Fruit fly (Drosophila melanogaster) whole organism, embryonic: ENCODE results near the gene PNKP.
A peak's percentile ranks its signal among the peaks of the same experiment; 100 is the strongest.

Experiments used
- ATbp ChIP-seq: fragments of 200-800 bp; sonication (Bioruptor generic); optimal IDR thresholded peaks from 2 replicates; lab custom pipeline; 2017; ENCODE audit warnings: missing biosample characterization, mild to moderate bottlenecking, missing genetic modification characterization, missing genetic modification reagents
- Abd-B ChIP-seq: fragments of 200-800 bp; sonication (Bioruptor generic); optimal IDR thresholded peaks from 2 replicates; lab custom pipeline; 2018; ENCODE audit warnings: missing biosample characterization, mild to moderate bottlenecking, missing genetic modification characterization, moderate library complexity
- Adf1 ChIP-seq: fragments of 200-800 bp; sonication (Bioruptor generic); IDR thresholded peaks from 2 replicates; pipeline ENCODE4 v1.3.6; 2022; ENCODE audit warnings: missing biosample characterization, missing genetic modification characterization
- BtbVII ChIP-seq: fragments of 200-800 bp; sonication (Bioruptor generic); optimal IDR thresholded peaks from 3 replicates; lab custom pipeline; 2017; ENCODE audit warnings: missing biosample characterization, mild to moderate bottlenecking, missing genetic modification characterization
- CG11560 ChIP-seq: fragments of 200-800 bp; sonication (Bioruptor generic); IDR thresholded peaks from 3 replicates; pipeline ENCODE4 v1.3.6; 2022; ENCODE audit warnings: missing biosample characterization, missing genetic modification characterization
- CG12104 ChIP-seq: fragments of 200-800 bp; sonication (Bioruptor generic); optimal IDR thresholded peaks from 3 replicates; lab custom pipeline; 2016; ENCODE audit warnings: missing biosample characterization, missing genetic modification characterization
- CG12299 ChIP-seq: fragments of 200-800 bp; sonication (Bioruptor generic); optimal IDR thresholded peaks from 2 replicates; lab custom pipeline; 2018; ENCODE audit warnings: missing biosample characterization, mild to moderate bottlenecking, missing genetic modification characterization
- CG16813 ChIP-seq: fragments of 200-800 bp; sonication (Bioruptor generic); IDR thresholded peaks from 3 replicates; pipeline ENCODE4 v1.3.6; 2022; ENCODE audit warnings: missing biosample characterization, missing genetic modification characterization; ENCODE audit not compliant: partially characterized antibody
- CG16863 ChIP-seq: fragments of 200-800 bp; sonication (Bioruptor generic); optimal IDR thresholded peaks from 3 replicates; lab custom pipeline; 2016; ENCODE audit warnings: missing biosample characterization, missing genetic modification characterization
- CG2199 ChIP-seq: fragments of 200-800 bp; sonication (Bioruptor generic); IDR thresholded peaks from 3 replicates; pipeline ENCODE4 v1.3.6; 2022; ENCODE audit warnings: missing biosample characterization, missing genetic modification characterization
- CG2875 ChIP-seq: fragments of 200-800 bp; sonication (Bioruptor generic); optimal IDR thresholded peaks from 2 replicates; lab custom pipeline; 2017; ENCODE audit warnings: missing biosample characterization, mild to moderate bottlenecking, missing genetic modification characterization, missing genetic modification reagents
- CG33213 ChIP-seq: fragments of 200-800 bp; sonication (Bioruptor generic); optimal IDR thresholded peaks from 3 replicates; lab custom pipeline; 2016; ENCODE audit warnings: missing biosample characterization, missing genetic modification characterization
- CG3726 ChIP-seq: fragments of 200-800 bp; sonication (Bioruptor generic); IDR thresholded peaks from 3 replicates; pipeline ENCODE4, ENCODE4 v1.3.6; 2022; ENCODE audit warnings: missing biosample characterization, missing genetic modification characterization
- CG43689 ChIP-seq: fragments of 200-800 bp; sonication (Bioruptor generic); IDR thresholded peaks from 2 replicates; pipeline ENCODE4 v1.3.6; 2022; ENCODE audit warnings: missing biosample characterization, missing genetic modification characterization
- CG5245 ChIP-seq: fragments of 200-800 bp; sonication (Bioruptor generic); optimal IDR thresholded peaks from 3 replicates; lab custom pipeline; 2016; ENCODE audit warnings: missing biosample characterization, missing genetic modification characterization
- CG7372 ChIP-seq: fragments of 200-800 bp; sonication (Bioruptor generic); IDR thresholded peaks from 2 replicates; pipeline ENCODE4 v1.3.6; 2022; ENCODE audit warnings: missing biosample characterization, missing genetic modification characterization
- CG7839 ChIP-seq: fragments of 200-800 bp; sonication (Bioruptor generic); optimal IDR thresholded peaks from 3 replicates; lab custom pipeline; 2018; ENCODE audit warnings: missing biosample characterization, mild to moderate bottlenecking, missing genetic modification characterization, moderate library complexity
- CG7987 ChIP-seq: fragments of 200-800 bp; sonication (Bioruptor generic); optimal IDR thresholded peaks from 2 replicates; lab custom pipeline; 2018; ENCODE audit warnings: missing biosample characterization, mild to moderate bottlenecking, missing genetic modification characterization, moderate library complexity
- CG8765 ChIP-seq: fragments of 200-800 bp; sonication (Bioruptor generic); IDR thresholded peaks from 2 replicates; pipeline ENCODE4 v1.3.6; 2022; ENCODE audit warnings: missing biosample characterization, missing genetic modification characterization
- CG9876 ChIP-seq: fragments of 200-800 bp; sonication (Bioruptor generic); optimal IDR thresholded peaks from 2 replicates; lab custom pipeline; 2016; ENCODE audit warnings: missing biosample characterization, missing genetic modification characterization
- CkIIα-i1 ChIP-seq: fragments of 200-800 bp; sonication (Bioruptor generic); IDR thresholded peaks from 2 replicates; pipeline ENCODE4 v1.3.6; 2022; ENCODE audit warnings: missing biosample characterization, missing genetic modification characterization
- Deaf1 ChIP-seq: fragments of 200-800 bp; optimal IDR thresholded peaks from 3 replicates; lab custom pipeline; 2019; ENCODE audit warnings: missing biosample characterization, mild to moderate bottlenecking, missing genetic modification characterization, moderate library complexity
- Doc2 ChIP-seq: fragments of 200-800 bp; sonication (Bioruptor generic); IDR thresholded peaks from 2 replicates; pipeline ENCODE4 v1.3.6; 2022; ENCODE audit warnings: missing biosample characterization, missing genetic modification characterization
- Ets65A ChIP-seq: fragments of 200-800 bp; sonication (Bioruptor generic); peaks from one replicate; lab custom pipeline; 2016; ENCODE audit warnings: missing biosample characterization, missing genetic modification characterization
- Gug ChIP-seq: fragments of 200-800 bp; sonication (Bioruptor generic); IDR thresholded peaks from 4 replicates; pipeline ENCODE4 v1.3.6; 2022; ENCODE audit warnings: missing biosample characterization, missing genetic modification characterization
- H15 ChIP-seq: fragments of 200-800 bp; sonication (Bioruptor generic); IDR thresholded peaks from 3 replicates; pipeline ENCODE4 v1.3.6; 2022; ENCODE audit warnings: missing biosample characterization, missing genetic modification characterization
- HLH4C ChIP-seq: fragments of 200-800 bp; sonication (Bioruptor generic); IDR thresholded peaks from 3 replicates; pipeline ENCODE4 v1.3.6; 2022; ENCODE audit warnings: missing biosample characterization, missing genetic modification characterization; ENCODE audit not compliant: partially characterized antibody
- Jarid2 ChIP-seq: fragments of 200-800 bp; sonication (Bioruptor generic); optimal IDR thresholded peaks from 3 replicates; lab custom pipeline; 2017; ENCODE audit warnings: mild to moderate bottlenecking, missing biosample characterization, missing genetic modification reagents, missing genetic modification characterization
- Myb ChIP-seq: fragments of 200-800 bp; sonication (Bioruptor generic); optimal IDR thresholded peaks from 2 replicates; lab custom pipeline; 2016; ENCODE audit warnings: missing biosample characterization, missing genetic modification characterization
- Oaz ChIP-seq: fragments of 200-800 bp; sonication (Bioruptor generic); IDR thresholded peaks from 2 replicates; pipeline ENCODE4 v1.3.6; 2022; ENCODE audit warnings: missing biosample characterization, missing genetic modification characterization
- Scr ChIP-seq: fragments of 200-800 bp; sonication (Bioruptor generic); IDR thresholded peaks from 2 replicates; pipeline ENCODE4 v1.3.6; 2022; ENCODE audit warnings: missing biosample characterization, missing genetic modification characterization; ENCODE audit not compliant: partially characterized antibody
- Six4 ChIP-seq: fragments of 200-800 bp; sonication (Bioruptor generic); optimal IDR thresholded peaks from 2 replicates; lab custom pipeline; 2016; ENCODE audit warnings: missing biosample characterization, missing genetic modification characterization
- Taf1 ChIP-seq: fragments of 200-800 bp; sonication (Bioruptor generic); IDR thresholded peaks from 2 replicates; pipeline ENCODE4 v1.3.6; 2022; ENCODE audit warnings: missing biosample characterization, missing genetic modification characterization
- YL-1 ChIP-seq: fragments of 200-800 bp; sonication (Bioruptor generic); optimal IDR thresholded peaks from 3 replicates; lab custom pipeline; 2017; ENCODE audit warnings: missing biosample characterization, mild to moderate bottlenecking, missing genetic modification characterization
- ac ChIP-seq: fragments of 200-800 bp; sonication (Bioruptor generic); optimal IDR thresholded peaks from 3 replicates; lab custom pipeline; 2017; ENCODE audit warnings: missing biosample characterization, mild to moderate bottlenecking, missing genetic modification characterization
- ap ChIP-seq: fragments of 200-800 bp; sonication (Bioruptor generic); IDR thresholded peaks from 2 replicates; pipeline ENCODE4 v1.3.6; 2022; ENCODE audit warnings: missing biosample characterization, missing genetic modification characterization
- br ChIP-seq: fragments of >200 bp; optimal IDR thresholded peaks from 2 replicates; lab custom pipeline; 2017
- crc ChIP-seq: fragments of 200-800 bp; sonication (Bioruptor generic); optimal IDR thresholded peaks from 2 replicates; lab custom pipeline; 2016; ENCODE audit warnings: missing biosample characterization, missing genetic modification characterization
- dan ChIP-seq: fragments of 200-800 bp; sonication (Bioruptor generic); IDR thresholded peaks from 2 replicates; pipeline ENCODE4 v1.3.6; 2022; ENCODE audit warnings: missing biosample characterization, missing genetic modification characterization
- esg ChIP-seq: fragments of 200-800 bp; sonication (Bioruptor generic); conservative IDR thresholded peaks from 2 replicates; pipeline ENCODE4 v1.3.6; 2022; ENCODE audit warnings: missing biosample characterization, missing genetic modification characterization
- fd102C ChIP-seq: fragments of 200-800 bp; sonication (Bioruptor generic); optimal IDR thresholded peaks from 2 replicates; lab custom pipeline; 2018; ENCODE audit warnings: missing biosample characterization, mild to moderate bottlenecking, missing genetic modification characterization, moderate library complexity
- hkb ChIP-seq, 2 experiments: fragments of 200-800 bp in 1 of 2; fragments of >200 bp in 1 of 2; sonication (Bioruptor generic) in 1 of 2; IDR thresholded peaks in 1 of 2; optimal IDR thresholded peaks in 1 of 2; 2 replicates each; pipeline versions ENCODE4 v1.3.6 to Lab custom; 2017 to 2022; ENCODE audit warnings: missing biosample characterization in 1 of 2, missing genetic modification characterization in 1 of 2
- nerfin-1 ChIP-seq: fragments of 200-800 bp; sonication (Bioruptor generic); optimal IDR thresholded peaks from 3 replicates; lab custom pipeline; 2019; ENCODE audit warnings: missing biosample characterization, mild to moderate bottlenecking, missing genetic modification characterization, moderate library complexity
- nmo ChIP-seq: fragments of 200-800 bp; sonication (Bioruptor generic); optimal IDR thresholded peaks from 2 replicates; lab custom pipeline; 2018; ENCODE audit warnings: missing biosample characterization, mild to moderate bottlenecking, missing genetic modification characterization, moderate library complexity
- pum ChIP-seq: fragments of 200-800 bp; sonication (Bioruptor generic); optimal IDR thresholded peaks from 2 replicates; lab custom pipeline; 2016; ENCODE audit warnings: missing biosample characterization, missing genetic modification characterization
- sens ChIP-seq: fragments of 200-800 bp; sonication (Bioruptor generic); peaks from one replicate; lab custom pipeline; 2016; ENCODE audit warnings: missing biosample characterization, missing genetic modification characterization
- sim ChIP-seq: fragments of 200-800 bp; sonication (Bioruptor generic); IDR thresholded peaks from 2 replicates; pipeline ENCODE4 v1.3.6; 2022; ENCODE audit warnings: missing biosample characterization, missing genetic modification characterization
- tll ChIP-seq, 2 experiments: fragments of 200-800 bp in 1 of 2; fragments of >200 bp in 1 of 2; sonication (Bioruptor generic) in 1 of 2; optimal IDR thresholded peaks; 2 replicates each; lab custom pipeline; 2017 to 2019; ENCODE audit warnings: missing biosample characterization in 2 of 2, missing genetic modification characterization in 2 of 2, mild to moderate bottlenecking in 1 of 2, moderate library complexity in 1 of 2
- vnd ChIP-seq: fragments of 200-800 bp; sonication (Bioruptor generic); IDR thresholded peaks from 3 replicates; pipeline ENCODE4 v1.3.6; 2022; ENCODE audit warnings: missing biosample characterization, missing genetic modification characterization; ENCODE audit not compliant: partially characterized antibody
- zen2 ChIP-seq: fragments of 200-800 bp; sonication (Bioruptor generic); IDR thresholded peaks from 3 replicates; pipeline ENCODE4 v1.3.6; 2022; ENCODE audit warnings: missing biosample characterization, missing genetic modification characterization; ENCODE audit not compliant: partially characterized antibody

The PNKP gene

DNA sequence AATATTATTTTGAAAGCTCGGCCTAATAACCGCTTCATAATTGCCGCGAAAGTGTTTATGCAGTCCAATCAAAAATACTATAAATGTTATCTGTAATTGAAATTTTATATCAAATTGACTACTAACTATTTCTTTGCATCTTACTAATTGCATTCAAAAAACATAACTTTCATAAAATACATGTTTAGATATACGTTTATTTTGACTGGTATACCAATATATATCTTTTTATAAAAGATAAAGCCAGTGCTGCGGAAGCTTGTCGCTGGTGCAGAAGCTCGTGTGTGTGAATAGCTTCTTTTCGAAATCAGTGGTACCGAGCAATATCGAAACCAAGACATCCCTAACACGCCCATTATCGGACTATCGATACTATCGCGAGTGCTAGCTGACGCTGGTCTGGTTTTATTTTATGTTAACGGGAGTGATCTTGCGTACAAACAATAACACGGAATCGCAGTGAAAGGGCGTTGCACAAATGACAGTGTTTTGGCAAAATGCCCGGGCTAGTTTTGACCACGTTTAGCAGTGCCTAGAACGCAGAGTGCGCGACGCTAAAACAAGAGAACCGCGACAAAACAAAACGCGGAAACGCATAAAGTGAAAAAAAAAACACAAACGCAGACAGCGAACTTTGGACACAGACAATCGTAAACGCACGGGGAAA, 6.3 kb upstream of the PNKP start, which contains the start of gene Atg13 (continued):
- peak; percentile 77 for TF ChIP-seq Scr (GFP tag; lab: Robert Waterston, UW)
- no peak for TF ChIP-seq CG7987
- no peak for TF ChIP-seq CG5245
- TF ChIP-seq sim, result no peak
- TF ChIP-seq Abd-B (GFP tag; lab: Kevin White, UChicago), result peak; percentile 54
- no peak for TF ChIP-seq fd102C (GFP tag; lab: Kevin White, UChicago)
- TF ChIP-seq Oaz (GFP tag; lab: Robert Waterston, UW), result no peak
- TF ChIP-seq Gug (GFP tag; lab: Robert Waterston, UW), result no peak; the same call in 3 of the 4 replicates
- TF ChIP-seq HLH4C (GFP tag; lab: Robert Waterston, UW), result peak; percentile 69
- peak; percentile 77 for TF ChIP-seq vnd (GFP tag; lab: Robert Waterston, UW)
- TF ChIP-seq CG7372 (GFP tag; lab: Robert Waterston, UW), result no peak
- TF ChIP-seq H15 (GFP tag; lab: Robert Waterston, UW), result no peak
- TF ChIP-seq CG3726 (GFP tag; lab: Robert Waterston, UW), result no peak
- TF ChIP-seq CG16813, result peak; percentile 83
- TF ChIP-seq CG9876, result no peak
- TF ChIP-seq CG16863 (GFP tag; lab: Kevin White, UChicago), result no peak
- no peak for TF ChIP-seq crc (GFP tag; lab: Kevin White, UChicago)
- no peak for TF ChIP-seq ap (GFP tag; lab: Robert Waterston, UW)
- no peak for TF ChIP-seq nerfin-1 (tag; lab: Kevin White, UChicago)
- TF ChIP-seq Myb (GFP tag; lab: Kevin White, UChicago), result peak; percentile 9
- no peak for TF ChIP-seq CG43689
- no peak for TF ChIP-seq Adf1 (GFP tag; lab: Robert Waterston, UW)
- no peak for TF ChIP-seq CG7839 (tag; lab: Kevin White, UChicago)
- TF ChIP-seq CG12104 (GFP tag; lab: Kevin White, UChicago), result peak; percentile 11
- TF ChIP-seq pum (GFP tag; lab: Kevin White, UChicago), result no peak
- no peak for TF ChIP-seq CG12299 (tag; lab: Kevin White, UChicago)
- no peak for TF ChIP-seq ac
- TF ChIP-seq sens (GFP tag; lab: Kevin White, UChicago), result peak; percentile 61
- no peak for TF ChIP-seq zen2 (GFP tag; lab: Robert Waterston, UW)
- no peak for TF ChIP-seq esg
- TF ChIP-seq Six4 (GFP tag; lab: Kevin White, UChicago), result no peak
- TF ChIP-seq CG33213, result no peak
- TF ChIP-seq CkIIα-i1, result no peak
- TF ChIP-seq Ets65A (GFP tag; lab: Kevin White, UChicago), result peak; percentile 84
- peak in 1 of 2 experiments; percentile 93 for TF ChIP-seq tll (GFP tag; optimal IDR thresholded peaks at IDR 0.05; lab: Kevin White, UChicago)
- no peak for TF ChIP-seq CG2875 (GFP tag; lab: Kevin White, UChicago)
- peak; percentile 70 for TF ChIP-seq nmo (GFP tag; lab: Kevin White, UChicago)
- TF ChIP-seq Jarid2 (GFP tag; lab: Kevin White, UChicago), result no peak
- no peak for TF ChIP-seq CG2199 (GFP tag; lab: Robert Waterston, UW)
- peak; percentile 33 for TF ChIP-seq YL-1
- TF ChIP-seq Doc2 (GFP tag; lab: Robert Waterston, UW), result no peak
- TF ChIP-seq dan (GFP tag; lab: Robert Waterston, UW), result no peak
- no peak for TF ChIP-seq ATbp (GFP tag; lab: Kevin White, UChicago)
- no peak for TF ChIP-seq Deaf1
- TF ChIP-seq CG11560, result no peak
- TF ChIP-seq BtbVII, result no peak
- no peak for TF ChIP-seq Taf1 (GFP tag; lab: Robert Waterston, UW)
- peak; percentile 62 for TF ChIP-seq hkb (optimal IDR thresholded peaks at IDR 0.05; lab: Kevin White, UChicago)
- TF ChIP-seq hkb (GFP tag; IDR thresholded peaks at IDR 0.05; lab: Robert Waterston, UW), result 0 out of 2 replicates have a peak, but pooled peaks have one; percentile 11
- no peak for TF ChIP-seq br (lab: Kevin White, UChicago)
- TF ChIP-seq CG8765 (GFP tag; lab: Robert Waterston, UW), result no peak
